Fruit fly (Drosophila melanogaster): Measurements from ENCODE around the gene CG4768.

CG4768 gene

dm6 chrX:16781055-16781454 is 10.9 kb upstream of the CG4768 start (continued):
- TF ChIP-seq crc (GFP tag; optimal IDR thresholded peaks at IDR 0.05) (no peak), vfl (GFP tag; optimal IDR thresholded peaks at IDR 0.05) (no peak), ase (GFP tag; IDR thresholded peaks at IDR 0.05) (no peak), CG16813 (GFP tag; IDR thresholded peaks at IDR 0.05; ENCODE audit: partially characterized antibody) (no peak), Ptx1 (GFP tag; IDR thresholded peaks at IDR 0.05) (0 out of 2 replicates have a peak, but pooled peaks have one; percentile 33), salm (tag; optimal IDR thresholded peaks at IDR 0.05) (no peak), z (GFP tag; IDR thresholded peaks at IDR 0.05) (no peak), Sry-δ (GFP tag; optimal IDR thresholded peaks at IDR 0.05) (no peak), Bteb2 (GFP tag; optimal IDR thresholded peaks at IDR 0.05) (no peak), CG8924 (tag; optimal IDR thresholded peaks at IDR 0.05) (peak; percentile 17), pzg (GFP tag; optimal IDR thresholded peaks at IDR 0.05) (no peak), gcm2 (GFP tag; optimal IDR thresholded peaks at IDR 0.05) (no peak), amos (GFP tag; IDR thresholded peaks at IDR 0.05; ENCODE audit: partially characterized antibody) (no peak), Tbp (GFP tag; optimal IDR thresholded peaks at IDR 0.05) (no peak), CG16779 (GFP tag; IDR thresholded peaks at IDR 0.05) (no peak), ro (GFP tag; IDR thresholded peaks at IDR 0.05) (no peak), CG33213 (GFP tag; optimal IDR thresholded peaks at IDR 0.05) (no peak), fd96Cb (tag; optimal IDR thresholded peaks at IDR 0.05) (no peak), CG11696 (GFP tag; IDR thresholded peaks at IDR 0.05) (peak; percentile 19; the same call in 1 of the 2 replicates), Mrtf (GFP tag; IDR thresholded peaks at IDR 0.05) (no peak), Poxn (GFP tag; IDR thresholded peaks at IDR 0.05) (no peak), Usf (GFP tag; optimal IDR thresholded peaks at IDR 0.05) (no peak), aop (GFP tag; IDR thresholded peaks at IDR 0.05) (no peak), CG14667 (GFP tag; IDR thresholded peaks at IDR 0.05) (no peak), sens-2 (GFP tag; IDR thresholded peaks at IDR 0.05) (no peak), CG5953 (GFP tag; IDR thresholded peaks at IDR 0.05) (no peak), wdn (GFP tag; IDR thresholded peaks at IDR 0.05) (no peak), Antp (GFP tag; optimal IDR thresholded peaks at IDR 0.05) (peak; percentile 30), CG2116 (GFP tag; optimal IDR thresholded peaks at IDR 0.05) (peak; percentile 6), CG34224 (GFP tag; IDR thresholded peaks at IDR 0.05; ENCODE audit: partially characterized antibody) (no peak), zfh2 (GFP tag; optimal IDR thresholded peaks at IDR 0.05) (peak; percentile 41), zfh1 (GFP tag; IDR thresholded peaks at IDR 0.05) (no peak), vvl (GFP tag; IDR thresholded peaks at IDR 0.05) (no peak), CG15601 (tag; optimal IDR thresholded peaks at IDR 0.05) (no peak), lab (GFP tag; optimal IDR thresholded peaks at IDR 0.05) (peak; percentile 58), D19A (tag; optimal IDR thresholded peaks at IDR 0.05) (no peak), HHEX (GFP tag; optimal IDR thresholded peaks at IDR 0.05) (peak; percentile 29), CG1024 (GFP tag; IDR thresholded peaks at IDR 0.05) (no peak), CG2889 (GFP tag; IDR thresholded peaks at IDR 0.05) (no peak), CG7357 (GFP tag; IDR thresholded peaks at IDR 0.05) (no peak), B-H1 (GFP tag; IDR thresholded peaks at IDR 0.05) (no peak), HLH3B (GFP tag; IDR thresholded peaks at IDR 0.05) (no peak), phol (tag; optimal IDR thresholded peaks at IDR 0.05) (peak; percentile 11), btn (GFP tag; optimal IDR thresholded peaks at IDR 0.05) (no peak), Taf1 (GFP tag; IDR thresholded peaks at IDR 0.05) (no peak), Hr39 (optimal IDR thresholded peaks at IDR 0.05) (no peak), CG30020 (tag; optimal IDR thresholded peaks at IDR 0.05) (no peak), CG8290 (GFP tag; optimal IDR thresholded peaks at IDR 0.05) (no peak), CG8290 (tag; optimal IDR thresholded peaks at IDR 0.05) (peak in 1 of 2 experiments; percentile 69), CG2678 (tag; optimal IDR thresholded peaks at IDR 0.05) (peak; percentile 54), D19B (GFP tag; optimal IDR thresholded peaks at IDR 0.05) (no peak), tio (GFP tag; optimal IDR thresholded peaks at IDR 0.05) (no peak), Ravus (GFP tag; IDR thresholded peaks at IDR 0.05) (no peak), pita (GFP tag; optimal IDR thresholded peaks at IDR 0.05) (no peak)

Measured in whole organism, embryonic.